Worm (Caenorhabditis elegans) whole organism, mixed stage, embryonic: Measurements from ENCODE around the gene Y97E10AR.1.

Experiments used
- ceh-39 ChIP-seq: fragments of 150-350 bp; optimal IDR thresholded peaks from 2 replicates; lab custom pipeline; 2014; ENCODE audit warnings: missing biosample characterization, missing genetic modification characterization
- elt-3 ChIP-seq: fragments of 150-350 bp; optimal IDR thresholded peaks from 2 replicates; lab custom pipeline; 2014; ENCODE audit warnings: missing biosample characterization, missing genetic modification characterization
- mls-2 ChIP-seq: sonication (generic microtip); optimal IDR thresholded peaks from 2 replicates; lab custom pipeline; 2016; ENCODE audit warnings: mild to moderate bottlenecking, missing genetic modification characterization, moderate library complexity, missing compliant biosample characterization
- nhr-237 ChIP-seq: fragments of 150-350 bp; optimal IDR thresholded peaks from 2 replicates; lab custom pipeline; 2014; ENCODE audit warnings: missing biosample characterization, missing genetic modification characterization
- pha-4 ChIP-seq: fragments of 150-350 bp; optimal IDR thresholded peaks from 2 replicates; lab custom pipeline; 2018; ENCODE audit warnings: missing biosample characterization, missing genetic modification reagents, missing genetic modification characterization
- sem-2 ChIP-seq: fragments of 200-800 bp; sonication (Bioruptor generic); optimal IDR thresholded peaks from 2 replicates; lab custom pipeline; 2018; ENCODE audit warnings: mild to moderate bottlenecking, missing genetic modification characterization, missing compliant biosample characterization
- snpc-4 ChIP-seq: fragments of 150-350 bp; optimal IDR thresholded peaks from 2 replicates; lab custom pipeline; 2014; ENCODE audit warnings: missing biosample characterization, missing genetic modification characterization
- unc-62 ChIP-seq: fragments of 150-350 bp; optimal IDR thresholded peaks from 2 replicates; lab custom pipeline; 2014; ENCODE audit warnings: missing biosample characterization, missing genetic modification reagents, missing genetic modification characterization
- ztf-11 ChIP-seq: fragments of 150-350 bp; optimal IDR thresholded peaks from 2 replicates; lab custom pipeline; 2014; ENCODE audit warnings: missing biosample characterization, missing genetic modification characterization

DNA sequence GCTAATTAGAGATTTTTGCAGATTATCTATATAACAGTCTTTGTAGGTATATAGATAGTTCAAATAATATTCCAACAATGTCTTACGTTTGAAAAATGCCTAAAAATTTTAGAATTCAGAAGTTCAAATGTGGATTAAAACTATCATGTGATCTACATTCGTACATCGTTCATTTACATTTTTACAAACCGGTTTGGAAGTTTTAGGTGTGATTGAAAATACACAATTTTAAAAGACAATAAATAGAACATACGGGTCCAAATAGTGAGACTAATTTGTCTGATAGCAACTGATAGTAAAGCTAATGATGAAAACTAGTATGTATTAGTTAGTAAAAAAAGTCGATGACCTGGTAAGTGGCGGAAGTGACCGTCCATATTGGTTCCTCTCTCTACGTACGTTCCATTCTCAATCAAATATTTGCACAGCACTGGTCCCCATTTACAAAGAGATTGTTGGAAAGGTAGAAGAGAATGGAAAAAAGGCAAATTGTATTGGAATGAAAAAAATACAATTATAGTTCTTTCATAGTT is 40.1 kb downstream of the Y97E10AR.1 start:
- TF ChIP-seq ztf-11 (tag; lab: Kevin White, UChicago) = no peak
- TF ChIP-seq elt-3 (tag; lab: Kevin White, UChicago) = no peak
- TF ChIP-seq unc-62 (GFP tag; lab: Kevin White, UChicago) = no peak
- TF ChIP-seq sem-2 = no peak
- TF ChIP-seq mls-2 = no peak
- TF ChIP-seq pha-4 = no peak
- TF ChIP-seq snpc-4 (tag; lab: Kevin White, UChicago) = no peak
- TF ChIP-seq ceh-39 (tag; lab: Kevin White, UChicago) = no peak
- TF ChIP-seq nhr-237 = no peak
